Worm (Caenorhabditis elegans): ENCODE results near the gene mrps-5.

DNA sequence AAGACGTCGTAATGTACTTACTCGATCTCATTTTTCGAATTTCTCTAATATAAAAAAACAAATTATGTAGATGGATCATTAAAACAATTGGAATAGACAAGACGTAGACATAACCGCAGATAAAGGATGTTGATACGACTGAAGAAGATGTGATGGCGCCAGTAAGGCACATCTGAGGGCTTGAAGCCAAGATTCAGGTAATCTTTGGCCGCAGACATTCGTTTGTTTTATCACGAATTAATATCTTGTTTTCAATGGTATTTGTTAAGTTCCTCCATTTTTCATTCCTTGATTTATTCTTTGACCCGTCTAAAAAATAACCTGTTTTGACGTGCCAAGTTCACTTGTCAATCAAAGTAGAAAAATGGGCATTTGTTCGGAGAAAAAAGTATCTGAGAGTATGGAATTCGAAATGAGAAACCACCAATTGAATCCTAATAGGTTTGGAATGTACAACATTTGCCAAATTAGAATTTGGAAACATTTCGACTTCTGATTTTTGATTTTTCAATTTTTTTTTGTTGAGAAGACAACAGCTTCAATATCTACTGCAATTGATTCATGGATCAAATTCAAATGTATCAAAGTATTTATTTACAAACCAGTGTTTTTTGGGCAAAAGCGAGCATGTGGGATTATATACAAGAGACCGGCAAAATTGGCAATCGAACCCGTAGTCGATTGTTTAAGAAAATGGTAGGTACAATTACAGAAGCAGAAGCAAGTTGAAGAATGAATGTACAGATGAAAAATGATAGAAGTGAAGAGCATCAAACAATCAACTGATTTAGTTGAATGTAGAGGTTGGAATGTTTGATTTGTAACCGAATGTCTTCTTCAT, 11.4 kb upstream of the mrps-5 start:
- TF ChIP-seq F37B4.10 (GFP tag; IDR thresholded peaks at IDR 0.05) (no peak), ztf-25 (GFP tag; IDR thresholded peaks at IDR 0.05) (no peak), ekl-4 (GFP tag; IDR thresholded peaks at IDR 0.05) (no peak), lsl-1 (GFP tag; optimal IDR thresholded peaks at IDR 0.05) (no peak), hmg-20 (GFP tag; IDR thresholded peaks at IDR 0.05) (no peak), lin-35 (GFP tag; optimal IDR thresholded peaks at IDR 0.05) (no peak), tbp1 (GFP tag; optimal IDR thresholded peaks at IDR 0.05) (peak; percentile 20), Y56A3A.18 (GFP tag; IDR thresholded peaks at IDR 0.05) (no peak), pha-4 (tag; optimal IDR thresholded peaks at IDR 0.05) (no peak), B0336.3 (GFP tag; IDR thresholded peaks at IDR 0.05) (peak; percentile 23; the same call in 1 of the 2 replicates), ama-1 (optimal IDR thresholded peaks at IDR 0.05) (peak; percentile 87), ama-1 (GFP tag; optimal IDR thresholded peaks at IDR 0.05) (no peak), unc-62 (GFP tag; optimal IDR thresholded peaks at IDR 0.05) (no peak)
